Fruit fly (Drosophila melanogaster) Kc167 (cell line): ENCODE measurements around the gene yellow-e.

ENCODE experiments used
- Myc ChIP-seq: fragments of >200 bp; optimal IDR thresholded peaks from 2 replicates; lab custom pipeline; 2017; ENCODE audit warnings: missing external identifiers
- psq ChIP-seq: fragments of >200 bp; optimal IDR thresholded peaks from 2 replicates; lab custom pipeline; 2017; ENCODE audit warnings: missing external identifiers

- TF ChIP-seq Myc (lab: Kevin White, UChicago) (no peak), psq (no peak)
These were observed 18.0 kb downstream of the yellow-e start, which contains the start of gene CG14374 for dm6 chr3R:13397040-13397439.
